Worm (Caenorhabditis elegans) whole organism, L1 larva: ENCODE measurements around the gene Y73C8B.5.

Experiments
- C34B4.2 ChIP-seq: sonication (generic microtip); optimal IDR thresholded peaks from 2 replicates; lab custom pipeline; 2017; ENCODE audit warnings: mild to moderate bottlenecking, missing genetic modification characterization, missing compliant biosample characterization
- blmp-1 ChIP-seq: fragments of 150-350 bp; optimal IDR thresholded peaks from 2 replicates; lab custom pipeline; 2014; ENCODE audit warnings: missing biosample characterization, missing genetic modification characterization
- ceh-63 ChIP-seq: fragments of 200-800 bp; sonication (Bioruptor generic); optimal IDR thresholded peaks from 2 replicates; lab custom pipeline; 2018; ENCODE audit warnings: mild to moderate bottlenecking, missing genetic modification characterization, missing compliant biosample characterization
- dpl-1 ChIP-seq, 3 experiments: fragments of 150-350 bp in 2 of 3; sonication (generic microtip) in 1 of 3; optimal IDR thresholded peaks; 2 replicates each; lab custom pipeline; 2014 to 2017; ENCODE audit warnings: missing biosample characterization in 3 of 3, missing genetic modification characterization in 3 of 3, missing genetic modification reagents in 3 of 3
- dsc-1 ChIP-seq: sonication (generic microtip); optimal IDR thresholded peaks from 2 replicates; lab custom pipeline; 2016; ENCODE audit warnings: mild to moderate bottlenecking, missing genetic modification characterization, missing compliant biosample characterization
- egl-13 ChIP-seq: sonication (generic microtip); optimal IDR thresholded peaks from 2 replicates; lab custom pipeline; 2016; ENCODE audit warnings: missing genotype, missing genetic modification reagents, missing genetic modification characterization, missing compliant biosample characterization
- egl-27 ChIP-seq, 2 experiments: fragments of 150-350 bp in 1 of 2; sonication (generic microtip); optimal IDR thresholded peaks; 3 replicates each; lab custom pipeline; 2017 to 2018; ENCODE audit warnings: missing biosample characterization in 2 of 2, missing genetic modification characterization in 2 of 2, missing genetic modification reagents in 2 of 2
- elt-3 ChIP-seq, 6 experiments: fragments of 150-350 bp in 1 of 6; sonication (generic microtip); optimal IDR thresholded peaks; 2 replicates each; lab custom pipeline; 2017 to 2018; ENCODE audit warnings: missing biosample characterization in 6 of 6, missing genetic modification characterization in 6 of 6, inconsistent platforms in 1 of 6
- fkh-10 ChIP-seq: sonication (generic microtip); optimal IDR thresholded peaks from 2 replicates; lab custom pipeline; 2017; ENCODE audit warnings: missing biosample characterization, missing genetic modification reagents, missing genetic modification characterization
- fkh-8 ChIP-seq: sonication (generic microtip); optimal IDR thresholded peaks from 2 replicates; lab custom pipeline; 2016; ENCODE audit warnings: mild to moderate bottlenecking, missing genetic modification characterization, missing compliant biosample characterization
- fos-1 ChIP-seq: fragments of 150-350 bp; optimal IDR thresholded peaks from 2 replicates; lab custom pipeline; 2014; ENCODE audit warnings: missing biosample characterization, missing genetic modification characterization
- grh-1 ChIP-seq: fragments of 200-800 bp; sonication (Bioruptor generic); IDR thresholded peaks from 2 replicates; pipeline ENCODE4 v1.3.6; 2022; ENCODE audit warnings: missing genetic modification reagents, missing genetic modification characterization, missing compliant biosample characterization
- irx-1 ChIP-seq: sonication (generic microtip); optimal IDR thresholded peaks from 2 replicates; lab custom pipeline; 2016; ENCODE audit warnings: missing genetic modification characterization, missing compliant biosample characterization
- lin-15B ChIP-seq: fragments of 150-350 bp; sonication (generic microtip); optimal IDR thresholded peaks from 3 replicates; lab custom pipeline; 2014; ENCODE audit warnings: missing biosample characterization, missing genetic modification characterization
- lin-35 ChIP-seq, 2 experiments: fragments of 150-350 bp; optimal IDR thresholded peaks; 2 replicates each; lab custom pipeline; 2014; ENCODE audit warnings: missing biosample characterization in 2 of 2, missing genetic modification characterization in 2 of 2, missing genetic modification reagents in 2 of 2
- mab-9 ChIP-seq: fragments of 200-800 bp; sonication (Bioruptor generic); IDR thresholded peaks from 2 replicates; pipeline ENCODE4 v1.3.6; 2022; ENCODE audit warnings: missing genetic modification reagents, missing genetic modification characterization, missing compliant biosample characterization
- mef-2 ChIP-seq: fragments of 150-350 bp; optimal IDR thresholded peaks from 2 replicates; lab custom pipeline; 2014; ENCODE audit warnings: missing biosample characterization, missing genetic modification characterization
- nhr-11 ChIP-seq: fragments of 150-350 bp; optimal IDR thresholded peaks from 2 replicates; lab custom pipeline; 2014; ENCODE audit warnings: missing biosample characterization, missing genetic modification characterization
- nhr-20 ChIP-seq: sonication (generic microtip); optimal IDR thresholded peaks from 2 replicates; lab custom pipeline; 2016; ENCODE audit warnings: mild to moderate bottlenecking, missing genetic modification characterization, missing compliant biosample characterization
- nhr-28 ChIP-seq: fragments of 150-350 bp; optimal IDR thresholded peaks from 2 replicates; lab custom pipeline; 2014; ENCODE audit warnings: missing biosample characterization, missing genetic modification characterization
- nhr-47 ChIP-seq: sonication (generic microtip); optimal IDR thresholded peaks from 2 replicates; lab custom pipeline; 2016; ENCODE audit warnings: mild to moderate bottlenecking, missing genetic modification characterization, moderate library complexity, missing compliant biosample characterization
- nhr-71 ChIP-seq: sonication (generic microtip); optimal IDR thresholded peaks from 2 replicates; lab custom pipeline; 2016; ENCODE audit warnings: mild to moderate bottlenecking, missing genetic modification characterization, moderate library complexity, missing compliant biosample characterization
- nhr-85 ChIP-seq: sonication (generic microtip); peaks from one replicate; lab custom pipeline; 2016; ENCODE audit warnings: missing genetic modification characterization, inconsistent platforms, missing compliant biosample characterization
- nhr-90 ChIP-seq: sonication (generic microtip); optimal IDR thresholded peaks from 2 replicates; lab custom pipeline; 2016; ENCODE audit warnings: mild to moderate bottlenecking, missing genetic modification characterization, missing compliant biosample characterization; ENCODE audit not compliant: poor library complexity
- pag-3 ChIP-seq: sonication (generic microtip); optimal IDR thresholded peaks from 2 replicates; lab custom pipeline; 2017; ENCODE audit warnings: missing genetic modification characterization, mild to moderate bottlenecking, missing compliant biosample characterization, antibody characterized with exemption, borderline replicate concordance; ENCODE audit not compliant: insufficient read depth
- pax-3 ChIP-seq: fragments of 200-800 bp; sonication (Bioruptor generic); optimal IDR thresholded peaks from 2 replicates; lab custom pipeline; 2018; ENCODE audit warnings: mild to moderate bottlenecking, missing genetic modification characterization, moderate library complexity, missing compliant biosample characterization
- pqm-1 ChIP-seq: sonication (generic microtip); optimal IDR thresholded peaks from 3 replicates; lab custom pipeline; 2017; ENCODE audit warnings: missing biosample characterization, missing genetic modification characterization
- skn-1 ChIP-seq: fragments of 150-350 bp; optimal IDR thresholded peaks from 2 replicates; lab custom pipeline; 2014; ENCODE audit warnings: missing biosample characterization, missing genetic modification characterization
- snu-23 ChIP-seq: sonication (generic microtip); optimal IDR thresholded peaks from 2 replicates; lab custom pipeline; 2016; ENCODE audit warnings: missing genetic modification characterization, missing compliant biosample characterization
- sptf-1 ChIP-seq: fragments of 150-350 bp; optimal IDR thresholded peaks from 2 replicates; lab custom pipeline; 2014; ENCODE audit warnings: missing biosample characterization, missing genetic modification characterization
- tbx-2 ChIP-seq: sonication (generic microtip); optimal IDR thresholded peaks from 2 replicates; lab custom pipeline; 2016; ENCODE audit warnings: missing genetic modification characterization, missing compliant biosample characterization
- unc-30 ChIP-seq: sonication (generic microtip); optimal IDR thresholded peaks from 2 replicates; lab custom pipeline; 2017; ENCODE audit warnings: missing biosample characterization, missing genetic modification characterization
- vab-15 ChIP-seq: sonication (generic microtip); optimal IDR thresholded peaks from 2 replicates; lab custom pipeline; 2017; ENCODE audit warnings: missing genotype, mild to moderate bottlenecking, missing genetic modification characterization, missing compliant biosample characterization
- xbp-1 ChIP-seq: sonication (generic microtip); optimal IDR thresholded peaks from 2 replicates; lab custom pipeline; 2016; ENCODE audit warnings: missing genetic modification characterization, missing compliant biosample characterization
- zag-1 ChIP-seq: fragments of 150-350 bp; optimal IDR thresholded peaks from 2 replicates; lab custom pipeline; 2014; ENCODE audit warnings: missing biosample characterization, missing genetic modification characterization
- zip-4 ChIP-seq: fragments of 200-800 bp; sonication (Bioruptor generic); optimal IDR thresholded peaks from 2 replicates; lab custom pipeline; 2018; ENCODE audit warnings: mild to moderate bottlenecking, missing genetic modification characterization, moderate library complexity, missing compliant biosample characterization
- ztf-4 ChIP-seq: fragments of 150-350 bp; optimal IDR thresholded peaks from 2 replicates; lab custom pipeline; 2014; ENCODE audit warnings: missing biosample characterization, missing genetic modification characterization

Gene Y73C8B.5

DNA sequence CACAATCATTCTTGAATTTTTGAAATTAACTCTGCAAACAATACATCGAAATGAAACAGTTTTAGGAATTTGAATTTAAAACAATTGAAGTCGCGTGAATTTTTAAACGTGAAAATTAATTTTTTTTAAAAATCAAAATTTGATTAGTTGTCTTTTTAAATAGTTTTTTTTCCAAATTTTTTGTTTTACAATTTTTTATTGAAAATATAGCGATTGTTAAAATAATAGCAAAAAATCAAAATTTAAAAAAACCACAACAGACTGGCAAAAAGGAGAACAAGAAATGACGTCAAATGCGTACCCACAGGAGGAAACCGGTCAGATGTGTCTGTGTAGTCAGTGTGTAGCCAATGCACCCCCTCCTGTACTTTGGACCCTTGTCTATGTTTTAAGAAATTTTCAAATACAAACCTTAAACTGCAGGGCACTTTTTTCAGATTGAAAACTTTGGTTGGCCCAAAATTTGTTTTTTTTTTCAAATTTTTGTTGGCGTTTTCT lies at the start of gene Y73C8B.5, which contains the start of gene Y73C8B.1:
Y73C8B.5 (plus strand) TSS at position 437 of the 498 bp plus-strand sequence.
Y73C8B.1 (minus strand) TSS at position 51 of the 498 bp plus-strand sequence.
- TF ChIP-seq grh-1 (GFP tag; lab: Robert Waterston, UW), result peak; percentile 61
- TF ChIP-seq egl-13 (tag; lab: Kevin White, UChicago), result no peak
- TF ChIP-seq mef-2 (tag; lab: Kevin White, UChicago), result no peak
- peak; percentile 29 for TF ChIP-seq nhr-71
- peak; percentile 33 for TF ChIP-seq nhr-20 (tag; lab: Kevin White, UChicago)
- TF ChIP-seq nhr-11 (tag; lab: Kevin White, UChicago), result peak; percentile 42
- peak; percentile 2 for TF ChIP-seq nhr-85 (tag; lab: Kevin White, UChicago)
- peak in 1 of 2 experiments; percentile 45 for TF ChIP-seq lin-35 (GFP tag; optimal IDR thresholded peaks at IDR 0.05; lab: Kevin White, UChicago)
- peak; percentile 8 for TF ChIP-seq snu-23 (GFP tag; lab: Kevin White, UChicago)

DNA sequence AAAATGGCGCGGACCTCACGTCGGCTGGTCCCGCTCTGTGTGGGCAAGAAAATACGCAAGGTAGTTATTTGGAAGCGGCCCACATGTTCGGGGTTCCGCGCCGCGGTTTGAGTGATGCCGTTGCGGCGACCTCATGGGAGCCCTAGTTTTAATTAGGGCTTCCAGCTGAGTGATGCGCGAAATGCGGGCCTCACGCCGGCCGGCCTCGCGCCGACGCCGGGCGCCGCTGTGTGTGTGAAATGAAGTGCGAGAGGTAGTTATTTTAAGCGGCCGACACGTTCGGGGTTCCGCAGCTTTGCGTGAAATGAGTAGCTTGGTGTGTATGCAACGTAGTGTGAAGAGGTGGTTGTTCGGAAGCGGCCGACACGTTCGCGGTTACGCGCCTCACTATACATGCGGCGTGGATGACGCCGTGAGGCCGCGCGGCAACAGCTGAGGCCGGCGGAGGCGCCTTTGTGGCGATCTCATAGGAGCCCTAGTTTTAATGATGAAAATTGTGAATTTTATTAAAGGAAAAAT lies 47.1 kb upstream of the Y73C8B.5 start:
- no peak for TF ChIP-seq egl-27 (tag; optimal IDR thresholded peaks at IDR 0.05; lab: Kevin White, UChicago)
- no peak for TF ChIP-seq fkh-10 (GFP tag; lab: Kevin White, UChicago)
- no peak for TF ChIP-seq dsc-1 (tag; lab: Kevin White, UChicago)
- no peak for TF ChIP-seq nhr-28 (tag; lab: Kevin White, UChicago)
- no peak for TF ChIP-seq ceh-63
- TF ChIP-seq dpl-1 (GFP tag; optimal IDR thresholded peaks at IDR 0.05; lab: Kevin White, UChicago), result no peak
- TF ChIP-seq pqm-1 (tag; lab: Kevin White, UChicago), result no peak
- no peak for TF ChIP-seq skn-1 (tag; lab: Kevin White, UChicago)
- no peak for TF ChIP-seq C34B4.2 (tag; lab: Kevin White, UChicago)
- TF ChIP-seq pax-3, result no peak
- TF ChIP-seq zag-1 (tag; lab: Kevin White, UChicago), result no peak
- TF ChIP-seq tbx-2 (tag; lab: Kevin White, UChicago), result no peak
- no peak for TF ChIP-seq egl-13 (tag; lab: Kevin White, UChicago)
- TF ChIP-seq fos-1 (tag; lab: Kevin White, UChicago), result no peak
- TF ChIP-seq xbp-1 (tag; lab: Kevin White, UChicago), result no peak
- no peak for TF ChIP-seq vab-15

DNA sequence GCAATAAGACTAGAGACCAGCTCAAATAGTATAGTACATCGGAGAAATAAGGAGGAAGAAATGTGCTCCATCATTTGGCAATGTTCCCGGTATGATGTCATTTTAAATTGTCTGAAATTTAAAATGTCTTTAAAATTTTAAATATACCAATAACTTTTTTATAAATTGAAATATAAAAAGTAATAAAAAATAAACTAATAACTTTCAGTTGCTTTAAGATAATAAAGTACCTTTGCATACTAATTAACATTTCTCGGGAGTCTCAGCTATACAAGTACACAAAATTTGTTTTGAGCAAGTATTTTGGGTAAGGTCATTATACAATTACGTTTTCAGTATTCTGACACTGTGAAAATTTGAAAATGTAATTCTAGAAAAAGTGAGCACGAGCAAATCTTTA lies 45.2 kb upstream of the Y73C8B.5 start, which contains the start of gene srab-6:
srab-6 (minus strand) TSS at position 101 of the 400 bp plus-strand sequence.
- TF ChIP-seq mab-9 (GFP tag; lab: Robert Waterston, UW) (no peak), nhr-20 (tag; lab: Kevin White, UChicago) (no peak), unc-30 (tag; lab: Kevin White, UChicago) (no peak), mef-2 (tag; lab: Kevin White, UChicago) (no peak), ceh-63 (no peak), sptf-1 (tag; lab: Kevin White, UChicago) (no peak), dsc-1 (tag; lab: Kevin White, UChicago) (no peak), lin-15B (no peak), irx-1 (tag; lab: Kevin White, UChicago) (no peak), zip-4 (no peak), elt-3 (tag; optimal IDR thresholded peaks at IDR 0.05; lab: Kevin White, UChicago) (no peak), ztf-4 (tag; lab: Kevin White, UChicago) (no peak), nhr-47 (tag; lab: Kevin White, UChicago) (no peak), nhr-90 (no peak), pag-3 (tag; lab: Kevin White, UChicago) (no peak), fkh-8 (tag; lab: Kevin White, UChicago) (no peak), blmp-1 (tag; lab: Kevin White, UChicago) (no peak)
